Worm (Caenorhabditis elegans): Measurements from ENCODE around the gene T14B4.9.

DNA sequence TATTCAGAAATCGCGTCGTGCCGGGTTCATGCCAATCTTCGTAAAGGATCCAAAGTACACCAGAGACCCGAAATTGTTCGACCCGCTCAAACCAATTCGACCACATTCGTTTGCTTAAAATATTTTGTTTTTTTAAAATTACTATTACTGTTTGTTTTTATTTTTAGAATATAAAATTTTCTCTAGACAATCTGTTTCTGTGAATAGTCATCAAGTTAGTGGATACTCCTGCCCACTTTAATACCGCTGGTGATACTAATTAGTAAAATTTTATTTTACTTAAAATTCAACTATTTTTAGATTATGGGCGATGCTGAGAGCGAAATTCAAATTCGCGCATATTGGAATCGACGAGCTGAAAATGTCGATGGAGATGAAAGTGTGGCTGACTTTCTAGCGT lies 3.0 kb upstream of the T14B4.9 start, which contains the start of gene T14B4.1:
- no peak for TF ChIP-seq lin-39 (tag; optimal IDR thresholded peaks at IDR 0.05)
- no peak for TF ChIP-seq fos-1 (tag; optimal IDR thresholded peaks at IDR 0.05)
- TF ChIP-seq snpc-4 (tag; optimal IDR thresholded peaks at IDR 0.05): no peak
- no peak for TF ChIP-seq unc-62 (GFP tag; optimal IDR thresholded peaks at IDR 0.05)
- TF ChIP-seq F13H6.1 (tag; optimal IDR thresholded peaks at IDR 0.05): no peak
- TF ChIP-seq lsy-2 (tag; optimal IDR thresholded peaks at IDR 0.05): no peak
- TF ChIP-seq sma-9 (GFP tag; optimal IDR thresholded peaks at IDR 0.05): no peak
- no peak for TF ChIP-seq sma-9 (tag; optimal IDR thresholded peaks at IDR 0.05)
- no peak for TF ChIP-seq elt-3 (tag; optimal IDR thresholded peaks at IDR 0.05)

Data from whole organism, L2 larva.